Fruit fly (Drosophila melanogaster) whole organism, embryonic: ENCODE data around the gene CG31717.

Source experiments
- Atf3 ChIP-seq: fragments of 200-800 bp; sonication (Bioruptor generic); optimal IDR thresholded peaks from 3 replicates; lab custom pipeline; 2016; ENCODE audit warnings: missing biosample characterization, missing genetic modification characterization
- Blimp-1 ChIP-seq: fragments of 200-800 bp; sonication (Bioruptor generic); optimal IDR thresholded peaks from 3 replicates; lab custom pipeline; 2018; ENCODE audit warnings: missing biosample characterization, missing genetic modification characterization, mild to moderate bottlenecking, moderate library complexity, missing genetic modification reagents
- CG10209 ChIP-seq: fragments of 200-800 bp; sonication (Bioruptor generic); optimal IDR thresholded peaks from 3 replicates; lab custom pipeline; 2017; ENCODE audit warnings: missing biosample characterization, mild to moderate bottlenecking, missing genetic modification characterization, missing genetic modification reagents
- CG1024 ChIP-seq: fragments of 200-800 bp; sonication (Bioruptor generic); IDR thresholded peaks from 2 replicates; pipeline ENCODE4 v1.3.6; 2022; ENCODE audit warnings: missing biosample characterization, missing genetic modification characterization
- CG12744 ChIP-seq: fragments of 200-800 bp; sonication (Bioruptor generic); optimal IDR thresholded peaks from 2 replicates; lab custom pipeline; 2016; ENCODE audit warnings: missing biosample characterization, missing genetic modification characterization
- CG1603 ChIP-seq: fragments of 200-800 bp; sonication (Bioruptor generic); optimal IDR thresholded peaks from 2 replicates; lab custom pipeline; 2019; ENCODE audit warnings: missing biosample characterization, mild to moderate bottlenecking, missing genetic modification characterization, moderate library complexity
- CG1647 ChIP-seq: fragments of 200-800 bp; sonication (Bioruptor generic); optimal IDR thresholded peaks from 3 replicates; lab custom pipeline; 2016; ENCODE audit warnings: missing biosample characterization, missing genetic modification characterization
- CG17568 ChIP-seq: fragments of 200-800 bp; sonication (Bioruptor generic); optimal IDR thresholded peaks from 2 replicates; lab custom pipeline; 2018; ENCODE audit warnings: missing biosample characterization, mild to moderate bottlenecking, missing genetic modification characterization, moderate library complexity
- CG17612 ChIP-seq: fragments of 200-800 bp; sonication (Bioruptor generic); IDR thresholded peaks from 2 replicates; pipeline ENCODE4 v1.3.6; 2022; ENCODE audit warnings: missing biosample characterization, missing genetic modification characterization
- CG18262 ChIP-seq: fragments of 200-800 bp; optimal IDR thresholded peaks from 3 replicates; lab custom pipeline; 2019; ENCODE audit warnings: missing biosample characterization, mild to moderate bottlenecking, missing genetic modification characterization, moderate library complexity
- CG32767 ChIP-seq: fragments of 200-800 bp; sonication (Bioruptor generic); IDR thresholded peaks from 2 replicates; pipeline ENCODE4 v1.3.6; 2022; ENCODE audit warnings: missing biosample characterization, missing genetic modification characterization
- CG3838 ChIP-seq: fragments of 200-800 bp; sonication (Bioruptor generic); optimal IDR thresholded peaks from 3 replicates; lab custom pipeline; 2016; ENCODE audit warnings: missing biosample characterization, missing genetic modification characterization
- CG42726 ChIP-seq: fragments of 200-800 bp; sonication (Bioruptor generic); IDR thresholded peaks from 2 replicates; pipeline ENCODE4 v1.3.6; 2022; ENCODE audit warnings: missing biosample characterization, missing genetic modification characterization; ENCODE audit not compliant: partially characterized antibody
- CG4617 ChIP-seq: fragments of 200-800 bp; sonication (Bioruptor generic); optimal IDR thresholded peaks from 3 replicates; lab custom pipeline; 2016; ENCODE audit warnings: missing biosample characterization, missing genetic modification characterization, borderline replicate concordance
- CG7928 ChIP-seq: fragments of 200-800 bp; sonication (Bioruptor generic); optimal IDR thresholded peaks from 2 replicates; lab custom pipeline; 2017; ENCODE audit warnings: missing biosample characterization, mild to moderate bottlenecking, missing genetic modification characterization
- CoRest ChIP-seq: fragments of 200-800 bp; sonication (Bioruptor generic); optimal IDR thresholded peaks from 3 replicates; lab custom pipeline; 2018; ENCODE audit warnings: missing biosample characterization, mild to moderate bottlenecking, missing genetic modification characterization, moderate library complexity
- Dp ChIP-seq: fragments of 200-800 bp; sonication (Bioruptor generic); optimal IDR thresholded peaks from 2 replicates; lab custom pipeline; 2018; ENCODE audit warnings: missing biosample characterization, mild to moderate bottlenecking, missing genetic modification characterization, moderate library complexity
- E2f2 ChIP-seq: fragments of 200-800 bp; sonication (Bioruptor generic); IDR thresholded peaks from 2 replicates; pipeline ENCODE4 v1.3.6; 2022; ENCODE audit warnings: missing biosample characterization, missing genetic modification characterization
- H2.0 ChIP-seq: fragments of 200-800 bp; sonication (Bioruptor generic); IDR thresholded peaks from 2 replicates; pipeline ENCODE4 v1.3.6; 2022; ENCODE audit warnings: missing biosample characterization, missing genetic modification characterization
- HLH4C ChIP-seq: fragments of 200-800 bp; sonication (Bioruptor generic); IDR thresholded peaks from 3 replicates; pipeline ENCODE4 v1.3.6; 2022; ENCODE audit warnings: missing biosample characterization, missing genetic modification characterization; ENCODE audit not compliant: partially characterized antibody
- MBD-R2 ChIP-seq: fragments of 200-800 bp; sonication (Bioruptor generic); IDR thresholded peaks from 2 replicates; pipeline ENCODE4 v1.3.6; 2022; ENCODE audit warnings: missing biosample characterization, missing genetic modification characterization
- MESR4 ChIP-seq: fragments of 200-800 bp; sonication (Bioruptor generic); optimal IDR thresholded peaks from 2 replicates; lab custom pipeline; 2018; ENCODE audit warnings: missing biosample characterization, mild to moderate bottlenecking, missing genetic modification characterization, moderate library complexity
- Oli ChIP-seq: fragments of 200-800 bp; sonication (Bioruptor generic); optimal IDR thresholded peaks from 2 replicates; lab custom pipeline; 2018; ENCODE audit warnings: missing biosample characterization, mild to moderate bottlenecking, missing genetic modification characterization, moderate library complexity
- Optix ChIP-seq: fragments of 200-800 bp; sonication (Bioruptor generic); IDR thresholded peaks from 3 replicates; pipeline ENCODE4 v1.3.6; 2022; ENCODE audit warnings: missing biosample characterization, missing genetic modification characterization
- Pdp1 ChIP-seq, 2 experiments: fragments of 200-800 bp; sonication (Bioruptor generic); optimal IDR thresholded peaks; 3 replicates each; lab custom pipeline; 2016; ENCODE audit warnings: missing biosample characterization in 2 of 2, missing genetic modification characterization in 2 of 2, mild to moderate bottlenecking in 1 of 2, moderate library complexity in 1 of 2
- Sry-δ ChIP-seq: fragments of 200-800 bp; sonication (Bioruptor generic); optimal IDR thresholded peaks from 2 replicates; lab custom pipeline; 2016; ENCODE audit warnings: missing biosample characterization, missing genetic modification characterization
- YL-1 ChIP-seq: fragments of 200-800 bp; sonication (Bioruptor generic); optimal IDR thresholded peaks from 3 replicates; lab custom pipeline; 2017; ENCODE audit warnings: missing biosample characterization, mild to moderate bottlenecking, missing genetic modification characterization
- aop ChIP-seq: fragments of 200-800 bp; sonication (Bioruptor generic); IDR thresholded peaks from 2 replicates; pipeline ENCODE4 v1.3.6; 2022; ENCODE audit warnings: missing biosample characterization, missing genetic modification characterization
- cg ChIP-seq: fragments of 200-800 bp; sonication (Bioruptor generic); optimal IDR thresholded peaks from 3 replicates; lab custom pipeline; 2019; ENCODE audit warnings: missing biosample characterization, mild to moderate bottlenecking, missing genetic modification characterization, moderate library complexity
- corto ChIP-seq: fragments of 200-800 bp; sonication (Bioruptor generic); optimal IDR thresholded peaks from 2 replicates; lab custom pipeline; 2016; ENCODE audit warnings: missing biosample characterization, mild to moderate bottlenecking, missing genetic modification characterization, moderate library complexity
- dan ChIP-seq: fragments of 200-800 bp; sonication (Bioruptor generic); IDR thresholded peaks from 2 replicates; pipeline ENCODE4 v1.3.6; 2022; ENCODE audit warnings: missing biosample characterization, missing genetic modification characterization
- dmrt99B ChIP-seq: fragments of 200-800 bp; sonication (Bioruptor generic); optimal IDR thresholded peaks from 2 replicates; lab custom pipeline; 2018; ENCODE audit warnings: missing biosample characterization, mild to moderate bottlenecking, missing genetic modification characterization, moderate library complexity
- dysf ChIP-seq: fragments of 200-800 bp; sonication (Bioruptor generic); IDR thresholded peaks from 3 replicates; pipeline ENCODE4 v1.3.6; 2022; ENCODE audit warnings: missing biosample characterization, missing genetic modification characterization
- gt ChIP-seq: fragments of 200-800 bp; sonication (Bioruptor generic); IDR thresholded peaks from 2 replicates; pipeline ENCODE4 v1.3.6; 2022; ENCODE audit warnings: missing biosample characterization, missing genetic modification characterization
- h ChIP-seq: fragments of >200 bp; optimal IDR thresholded peaks from 2 replicates; lab custom pipeline; 2017
- lbe ChIP-seq: fragments of 200-800 bp; sonication (Bioruptor generic); optimal IDR thresholded peaks from 2 replicates; lab custom pipeline; 2016; ENCODE audit warnings: missing biosample characterization, mild to moderate bottlenecking, missing genetic modification characterization
- lmd ChIP-seq: fragments of 200-800 bp; sonication (Bioruptor generic); IDR thresholded peaks from 2 replicates; pipeline ENCODE4 v1.3.6; 2022; ENCODE audit warnings: missing biosample characterization, missing genetic modification characterization
- peb ChIP-seq: fragments of 200-800 bp; sonication (Bioruptor generic); IDR thresholded peaks from 2 replicates; pipeline ENCODE4 v1.3.6; 2022; ENCODE audit warnings: missing biosample characterization, missing genetic modification characterization
- pfk ChIP-seq: fragments of 200-800 bp; sonication (Bioruptor generic); optimal IDR thresholded peaks from 2 replicates; lab custom pipeline; 2018; ENCODE audit warnings: missing biosample characterization, mild to moderate bottlenecking, missing genetic modification characterization, moderate library complexity
- pho ChIP-seq: fragments of 200-800 bp; sonication (Bioruptor generic); optimal IDR thresholded peaks from 2 replicates; lab custom pipeline; 2016; ENCODE audit warnings: missing biosample characterization, missing genetic modification characterization
- prd ChIP-seq, 3 experiments: fragments of >200 bp in 2 of 3; fragments of 200-800 bp in 1 of 3; sonication (Bioruptor generic) in 1 of 3; optimal IDR thresholded peaks in 2 of 3; IDR thresholded peaks in 1 of 3; 2 replicates in 2 of 3; 3 replicates in 1 of 3; pipeline versions ENCODE4 v1.3.6 to Lab custom; 2017 to 2022; ENCODE audit warnings: missing biosample characterization in 1 of 3, missing genetic modification characterization in 1 of 3
- sc ChIP-seq, 3 experiments: fragments of >200 bp in 2 of 3; fragments of 200-800 bp in 1 of 3; sonication (Bioruptor generic) in 1 of 3; optimal IDR thresholded peaks; 2 replicates in 2 of 3; 3 replicates in 1 of 3; lab custom pipeline; 2017; ENCODE audit warnings: mild to moderate bottlenecking in 1 of 3, missing biosample characterization in 1 of 3, missing genetic modification characterization in 1 of 3, missing genetic modification reagents in 1 of 3
- sna ChIP-seq: fragments of 200-800 bp; sonication (Bioruptor generic); IDR thresholded peaks from 2 replicates; pipeline ENCODE4 v1.3.6; 2022; ENCODE audit warnings: missing biosample characterization, missing genetic modification characterization; ENCODE audit not compliant: partially characterized antibody
- tx ChIP-seq: fragments of 200-800 bp; sonication (Bioruptor generic); optimal IDR thresholded peaks from 2 replicates; lab custom pipeline; 2016; ENCODE audit warnings: missing biosample characterization, missing genetic modification characterization
- vfl ChIP-seq: fragments of 200-800 bp; sonication (Bioruptor generic); optimal IDR thresholded peaks from 2 replicates; lab custom pipeline; 2016; ENCODE audit warnings: missing biosample characterization, missing genetic modification characterization
- vvl ChIP-seq: fragments of 200-800 bp; sonication (Bioruptor generic); IDR thresholded peaks from 2 replicates; pipeline ENCODE4 v1.3.6; 2022; ENCODE audit warnings: missing biosample characterization, missing genetic modification characterization
- zfh2 ChIP-seq: fragments of 200-800 bp; sonication (Bioruptor generic); optimal IDR thresholded peaks from 2 replicates; lab custom pipeline; 2016; ENCODE audit warnings: missing biosample characterization, missing genetic modification characterization

Gene CG31717

DNA sequence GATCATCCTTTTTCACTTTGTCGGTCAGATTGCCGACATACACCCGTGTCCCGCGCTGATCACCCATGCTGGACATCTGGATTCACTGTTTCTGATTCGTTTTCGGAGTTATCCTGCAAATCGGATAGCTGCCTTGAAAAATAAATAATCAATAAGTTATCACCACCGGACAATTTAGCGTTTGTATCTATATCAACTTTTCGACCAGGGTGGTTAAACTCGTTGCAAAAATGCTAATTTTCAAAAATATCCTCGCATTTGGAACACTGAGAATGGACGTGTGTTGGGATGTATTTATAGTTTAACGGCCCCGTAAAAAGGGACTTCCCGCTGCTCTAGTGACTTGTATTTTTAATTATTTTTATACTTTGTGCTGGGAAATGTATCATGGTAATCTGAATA, 12.8 kb downstream of the CG31717 start, which contains the start of gene Rsf1 (continued):
- no peak for TF ChIP-seq CG10209 (GFP tag; lab: Kevin White, UChicago)
- no peak for TF ChIP-seq gt (GFP tag; lab: Robert Waterston, UW)
- TF ChIP-seq YL-1 (GFP tag; lab: Kevin White, UChicago), result peak; percentile 78
- TF ChIP-seq CG42726, result no peak
- peak; percentile 86 for TF ChIP-seq CG32767 (GFP tag; lab: Robert Waterston, UW)
- peak; percentile 56; the same call in 1 of the 2 replicates for TF ChIP-seq vvl
- TF ChIP-seq Sry-δ, result no peak
- peak; percentile 41 for TF ChIP-seq CoRest (tag; lab: Kevin White, UChicago)
- TF ChIP-seq MBD-R2 (GFP tag; lab: Robert Waterston, UW), result peak; percentile 77
- TF ChIP-seq CG7928, result peak; percentile 63
- TF ChIP-seq prd (optimal IDR thresholded peaks at IDR 0.05; lab: Kevin White, UChicago), result no peak
- 0 out of 3 replicates have a peak, but pooled peaks have one; percentile 7 for TF ChIP-seq prd (GFP tag; IDR thresholded peaks at IDR 0.05; lab: Robert Waterston, UW)
- peak; percentile 97 for TF ChIP-seq MESR4

- TF ChIP-seq Blimp-1 (GFP tag; lab: Kevin White, UChicago) (no peak), cg (GFP tag; lab: Kevin White, UChicago) (peak; percentile 95), vfl (GFP tag; lab: Kevin White, UChicago) (no peak), pfk (peak; percentile 89), Optix (GFP tag; lab: Robert Waterston, UW) (no peak), MESR4 (peak; percentile 83), dmrt99B (no peak), lmd (GFP tag; lab: Robert Waterston, UW) (no peak), HLH4C (GFP tag; lab: Robert Waterston, UW) (no peak), lbe (GFP tag; lab: Kevin White, UChicago) (peak; percentile 71), dan (GFP tag; lab: Robert Waterston, UW) (no peak), CG17568 (peak; percentile 14), corto (GFP tag; lab: Kevin White, UChicago) (peak; percentile 76), CG17612 (no peak), Atf3 (GFP tag; lab: Kevin White, UChicago) (no peak), CG1647 (no peak), E2f2 (peak; percentile 58), Pdp1 (GFP tag; optimal IDR thresholded peaks at IDR 0.05; lab: Kevin White, UChicago) (peak in 1 of 2 experiments; percentile 18), Oli (tag; lab: Kevin White, UChicago) (no peak), sna (GFP tag; lab: Robert Waterston, UW) (no peak), CG3838 (GFP tag; lab: Kevin White, UChicago) (no peak), H2.0 (GFP tag; lab: Robert Waterston, UW) (no peak), CG18262 (tag; lab: Kevin White, UChicago) (peak; percentile 0), CG12744 (GFP tag; lab: Kevin White, UChicago) (no peak), peb (no peak), aop (GFP tag; lab: Robert Waterston, UW) (no peak), tx (no peak), sc (optimal IDR thresholded peaks at IDR 0.05; lab: Kevin White, UChicago) (no peak), sc (GFP tag; optimal IDR thresholded peaks at IDR 0.05; lab: Kevin White, UChicago) (no peak), CG32767 (GFP tag; lab: Robert Waterston, UW) (peak; percentile 53; the same call in 1 of the 2 replicates), CG4617 (GFP tag; lab: Kevin White, UChicago) (peak; percentile 5), zfh2 (GFP tag; lab: Kevin White, UChicago) (no peak), dysf (no peak), Dp (GFP tag; lab: Kevin White, UChicago) (peak; percentile 41), h (lab: Kevin White, UChicago) (no peak), CG1603 (peak; percentile 99), CG1024 (GFP tag; lab: Robert Waterston, UW) (peak; percentile 28; the same call in 1 of the 2 replicates), pho (GFP tag; lab: Kevin White, UChicago) (no peak)
These were observed 13.5 kb downstream of the CG31717 start, which contains the start of gene REPTOR-BP for dm6 chr2L:10263830-10264634. Gene REPTOR-BP, plus strand, starts transcription at chr2L:10264125.
